Fruit fly (Drosophila melanogaster) whole organism, embryonic: ENCODE measurements around the gene glob2.
A peak's percentile ranks its signal among the peaks of the same experiment; 100 is the strongest.

Experiments used
- Abd-B ChIP-seq: fragments of 200-800 bp; sonication (Bioruptor generic); optimal IDR thresholded peaks from 2 replicates; lab custom pipeline; 2018; ENCODE audit warnings: missing biosample characterization, mild to moderate bottlenecking, missing genetic modification characterization, moderate library complexity
- Aef1 ChIP-seq: fragments of 200-800 bp; sonication (Bioruptor generic); IDR thresholded peaks from 3 replicates; pipeline ENCODE4 v1.3.6; 2022; ENCODE audit warnings: missing biosample characterization, missing genetic modification characterization
- CG10147 ChIP-seq: fragments of 200-800 bp; sonication (Bioruptor generic); optimal IDR thresholded peaks from 2 replicates; lab custom pipeline; 2019; ENCODE audit warnings: missing biosample characterization, mild to moderate bottlenecking, missing genetic modification characterization, moderate library complexity
- CG10543 ChIP-seq: fragments of 200-800 bp; sonication (Bioruptor generic); optimal IDR thresholded peaks from 3 replicates; lab custom pipeline; 2017; ENCODE audit warnings: missing biosample characterization, mild to moderate bottlenecking, missing genetic modification characterization, moderate library complexity
- CG11093 ChIP-seq: fragments of 200-800 bp; sonication (Bioruptor generic); IDR thresholded peaks from 3 replicates; pipeline ENCODE4 v1.3.6; 2022; ENCODE audit warnings: missing biosample characterization, missing genetic modification characterization
- CG11456 ChIP-seq: fragments of 200-800 bp; sonication (Bioruptor generic); IDR thresholded peaks from 3 replicates; pipeline ENCODE4 v1.3.6; 2022; ENCODE audit warnings: missing biosample characterization, missing genetic modification characterization
- CG12219 ChIP-seq: fragments of 200-800 bp; sonication (Bioruptor generic); optimal IDR thresholded peaks from 3 replicates; lab custom pipeline; 2018; ENCODE audit warnings: missing biosample characterization, mild to moderate bottlenecking, missing genetic modification characterization
- CG12391 ChIP-seq: fragments of 200-800 bp; sonication (Bioruptor generic); optimal IDR thresholded peaks from 3 replicates; lab custom pipeline; 2018; ENCODE audit warnings: missing biosample characterization, mild to moderate bottlenecking, missing genetic modification characterization, moderate library complexity
- CG12769 ChIP-seq: fragments of 200-800 bp; sonication (Bioruptor generic); optimal IDR thresholded peaks from 2 replicates; lab custom pipeline; 2019; ENCODE audit warnings: missing biosample characterization, mild to moderate bottlenecking, missing genetic modification characterization, moderate library complexity
- CG15269 ChIP-seq: fragments of 200-800 bp; sonication (Bioruptor generic); optimal IDR thresholded peaks from 2 replicates; lab custom pipeline; 2018; ENCODE audit warnings: missing biosample characterization, mild to moderate bottlenecking, missing genetic modification characterization, moderate library complexity
- CG15479 ChIP-seq: fragments of 200-800 bp; sonication (Bioruptor generic); optimal IDR thresholded peaks from 3 replicates; lab custom pipeline; 2019; ENCODE audit warnings: missing biosample characterization, mild to moderate bottlenecking, missing genetic modification characterization, moderate library complexity
- CG15514 ChIP-seq: fragments of 200-800 bp; sonication (Bioruptor generic); optimal IDR thresholded peaks from 3 replicates; lab custom pipeline; 2017; ENCODE audit warnings: missing biosample characterization, missing genetic modification characterization, mild to moderate bottlenecking, moderate library complexity, missing genetic modification reagents
- CG1647 ChIP-seq: fragments of 200-800 bp; sonication (Bioruptor generic); optimal IDR thresholded peaks from 3 replicates; lab custom pipeline; 2016; ENCODE audit warnings: missing biosample characterization, missing genetic modification characterization
- CG17912 ChIP-seq: fragments of 200-800 bp; sonication (Bioruptor generic); optimal IDR thresholded peaks from 2 replicates; lab custom pipeline; 2018; ENCODE audit warnings: missing biosample characterization, mild to moderate bottlenecking, missing genetic modification characterization
- CG30431 ChIP-seq: fragments of 200-800 bp; sonication (Bioruptor generic); optimal IDR thresholded peaks from 2 replicates; lab custom pipeline; 2017; ENCODE audit warnings: missing biosample characterization, missing genetic modification characterization
- CG3281 ChIP-seq: fragments of 200-800 bp; sonication (Bioruptor generic); optimal IDR thresholded peaks from 3 replicates; lab custom pipeline; 2017; ENCODE audit warnings: missing biosample characterization, mild to moderate bottlenecking, missing genetic modification characterization
- CG33213 ChIP-seq: fragments of 200-800 bp; sonication (Bioruptor generic); optimal IDR thresholded peaks from 3 replicates; lab custom pipeline; 2016; ENCODE audit warnings: missing biosample characterization, missing genetic modification characterization
- CG4424 ChIP-seq: fragments of 200-800 bp; sonication (Bioruptor generic); optimal IDR thresholded peaks from 3 replicates; lab custom pipeline; 2016; ENCODE audit warnings: missing biosample characterization, missing genetic modification characterization
- CG4707 ChIP-seq: fragments of 200-800 bp; sonication (Bioruptor generic); optimal IDR thresholded peaks from 2 replicates; lab custom pipeline; 2018; ENCODE audit warnings: missing biosample characterization, mild to moderate bottlenecking, missing genetic modification characterization, moderate library complexity
- CG4820 ChIP-seq: fragments of 200-800 bp; sonication (Bioruptor generic); optimal IDR thresholded peaks from 3 replicates; lab custom pipeline; 2016; ENCODE audit warnings: missing biosample characterization, missing genetic modification characterization
- CG8290 ChIP-seq, 3 experiments: fragments of 200-800 bp; sonication (Bioruptor generic); optimal IDR thresholded peaks; 2 replicates each; lab custom pipeline; 2016 to 2019; ENCODE audit warnings: missing biosample characterization in 3 of 3, missing genetic modification characterization in 3 of 3, mild to moderate bottlenecking in 2 of 3, moderate library complexity in 1 of 3
- Dbx ChIP-seq: fragments of 200-800 bp; sonication (Bioruptor generic); IDR thresholded peaks from 3 replicates; pipeline ENCODE4 v1.3.6; 2022; ENCODE audit warnings: missing biosample characterization, missing genetic modification characterization
- Fer3 ChIP-seq: fragments of 200-800 bp; sonication (Bioruptor generic); optimal IDR thresholded peaks from 2 replicates; lab custom pipeline; 2018; ENCODE audit warnings: missing biosample characterization, mild to moderate bottlenecking, missing genetic modification characterization, moderate library complexity
- Lpt ChIP-seq: fragments of >200 bp; optimal IDR thresholded peaks from 2 replicates; lab custom pipeline; 2018; ENCODE audit warnings: missing biosample characterization, missing genetic modification characterization
- Scr ChIP-seq: fragments of 200-800 bp; sonication (Bioruptor generic); IDR thresholded peaks from 2 replicates; pipeline ENCODE4 v1.3.6; 2022; ENCODE audit warnings: missing biosample characterization, missing genetic modification characterization; ENCODE audit not compliant: partially characterized antibody
- Six4 ChIP-seq: fragments of 200-800 bp; sonication (Bioruptor generic); optimal IDR thresholded peaks from 2 replicates; lab custom pipeline; 2016; ENCODE audit warnings: missing biosample characterization, missing genetic modification characterization
- Sry-β ChIP-seq: fragments of 200-800 bp; sonication (Bioruptor generic); optimal IDR thresholded peaks from 2 replicates; lab custom pipeline; 2018; ENCODE audit warnings: missing biosample characterization, mild to moderate bottlenecking, missing genetic modification characterization, moderate library complexity
- Stat92E ChIP-seq, 3 experiments: fragments of >200 bp in 2 of 3; fragments of 200-800 bp in 1 of 3; sonication (Bioruptor generic) in 1 of 3; optimal IDR thresholded peaks; 2 replicates each; lab custom pipeline; 2017 to 2019; ENCODE audit warnings: missing biosample characterization in 3 of 3, missing genetic modification characterization in 3 of 3, mild to moderate bottlenecking in 1 of 3, moderate library complexity in 1 of 3
- Taf1 ChIP-seq: fragments of 200-800 bp; sonication (Bioruptor generic); IDR thresholded peaks from 2 replicates; pipeline ENCODE4 v1.3.6; 2022; ENCODE audit warnings: missing biosample characterization, missing genetic modification characterization
- ac ChIP-seq: fragments of 200-800 bp; sonication (Bioruptor generic); optimal IDR thresholded peaks from 3 replicates; lab custom pipeline; 2017; ENCODE audit warnings: missing biosample characterization, mild to moderate bottlenecking, missing genetic modification characterization
- bab2 ChIP-seq: fragments of 200-800 bp; sonication (Bioruptor generic); optimal IDR thresholded peaks from 2 replicates; lab custom pipeline; 2016; ENCODE audit warnings: missing biosample characterization, missing genetic modification characterization
- ci ChIP-seq: fragments of 200-800 bp; sonication (Bioruptor generic); IDR thresholded peaks from 3 replicates; pipeline ENCODE4 v1.3.6; 2022; ENCODE audit warnings: missing biosample characterization, missing genetic modification characterization
- danr ChIP-seq: fragments of 200-800 bp; sonication (Bioruptor generic); IDR thresholded peaks from 2 replicates; pipeline ENCODE4 v1.3.6; 2022; ENCODE audit warnings: missing biosample characterization, missing genetic modification characterization
- disco-r ChIP-seq: fragments of 200-800 bp; sonication (Bioruptor generic); optimal IDR thresholded peaks from 2 replicates; lab custom pipeline; 2016; ENCODE audit warnings: missing biosample characterization, missing genetic modification characterization
- dmrt99B ChIP-seq: fragments of 200-800 bp; sonication (Bioruptor generic); optimal IDR thresholded peaks from 2 replicates; lab custom pipeline; 2018; ENCODE audit warnings: missing biosample characterization, mild to moderate bottlenecking, missing genetic modification characterization, moderate library complexity
- fd96Cb ChIP-seq: fragments of 200-800 bp; sonication (Bioruptor generic); optimal IDR thresholded peaks from 2 replicates; lab custom pipeline; 2018; ENCODE audit warnings: missing biosample characterization, mild to moderate bottlenecking, missing genetic modification characterization, moderate library complexity
- gro ChIP-seq: fragments of 200-800 bp; sonication (Bioruptor generic); optimal IDR thresholded peaks from 2 replicates; lab custom pipeline; 2016; ENCODE audit warnings: missing biosample characterization, missing genetic modification characterization
- ham ChIP-seq: fragments of 200-800 bp; sonication (Bioruptor generic); IDR thresholded peaks from 2 replicates; pipeline ENCODE4 v1.3.6; 2022; ENCODE audit warnings: missing biosample characterization, missing genetic modification characterization
- hbn ChIP-seq: fragments of 200-800 bp; sonication (Bioruptor generic); IDR thresholded peaks from 2 replicates; pipeline ENCODE4 v1.3.6; 2022; ENCODE audit warnings: missing biosample characterization, missing genetic modification characterization; ENCODE audit not compliant: partially characterized antibody
- klu ChIP-seq: fragments of 200-800 bp; sonication (Bioruptor generic); IDR thresholded peaks from 2 replicates; pipeline ENCODE4 v1.3.6; 2022; ENCODE audit warnings: missing biosample characterization, missing genetic modification characterization
- nau ChIP-seq: fragments of 200-800 bp; sonication (Bioruptor generic); optimal IDR thresholded peaks from 3 replicates; lab custom pipeline; 2017; ENCODE audit warnings: missing biosample characterization, mild to moderate bottlenecking, missing genetic modification characterization, missing genetic modification reagents
- peb ChIP-seq: fragments of 200-800 bp; sonication (Bioruptor generic); IDR thresholded peaks from 2 replicates; pipeline ENCODE4 v1.3.6; 2022; ENCODE audit warnings: missing biosample characterization, missing genetic modification characterization
- prd ChIP-seq, 3 experiments: fragments of >200 bp in 2 of 3; fragments of 200-800 bp in 1 of 3; sonication (Bioruptor generic) in 1 of 3; optimal IDR thresholded peaks in 2 of 3; IDR thresholded peaks in 1 of 3; 2 replicates in 2 of 3; 3 replicates in 1 of 3; pipeline versions ENCODE4 v1.3.6 to Lab custom; 2017 to 2022; ENCODE audit warnings: missing biosample characterization in 1 of 3, missing genetic modification characterization in 1 of 3
- stc ChIP-seq: fragments of 200-800 bp; sonication (Bioruptor generic); IDR thresholded peaks from 2 replicates; pipeline ENCODE4 v1.3.6; 2022; ENCODE audit warnings: missing biosample characterization, missing genetic modification characterization
- z ChIP-seq: fragments of 200-800 bp; sonication (Bioruptor generic); IDR thresholded peaks from 3 replicates; pipeline ENCODE4 v1.3.6; 2022; ENCODE audit warnings: missing biosample characterization, missing genetic modification characterization
- zen ChIP-seq: fragments of 200-800 bp; sonication (Bioruptor generic); optimal IDR thresholded peaks from 3 replicates; lab custom pipeline; 2018; ENCODE audit warnings: missing biosample characterization, mild to moderate bottlenecking, missing genetic modification characterization, moderate library complexity

The glob2 gene

DNA sequence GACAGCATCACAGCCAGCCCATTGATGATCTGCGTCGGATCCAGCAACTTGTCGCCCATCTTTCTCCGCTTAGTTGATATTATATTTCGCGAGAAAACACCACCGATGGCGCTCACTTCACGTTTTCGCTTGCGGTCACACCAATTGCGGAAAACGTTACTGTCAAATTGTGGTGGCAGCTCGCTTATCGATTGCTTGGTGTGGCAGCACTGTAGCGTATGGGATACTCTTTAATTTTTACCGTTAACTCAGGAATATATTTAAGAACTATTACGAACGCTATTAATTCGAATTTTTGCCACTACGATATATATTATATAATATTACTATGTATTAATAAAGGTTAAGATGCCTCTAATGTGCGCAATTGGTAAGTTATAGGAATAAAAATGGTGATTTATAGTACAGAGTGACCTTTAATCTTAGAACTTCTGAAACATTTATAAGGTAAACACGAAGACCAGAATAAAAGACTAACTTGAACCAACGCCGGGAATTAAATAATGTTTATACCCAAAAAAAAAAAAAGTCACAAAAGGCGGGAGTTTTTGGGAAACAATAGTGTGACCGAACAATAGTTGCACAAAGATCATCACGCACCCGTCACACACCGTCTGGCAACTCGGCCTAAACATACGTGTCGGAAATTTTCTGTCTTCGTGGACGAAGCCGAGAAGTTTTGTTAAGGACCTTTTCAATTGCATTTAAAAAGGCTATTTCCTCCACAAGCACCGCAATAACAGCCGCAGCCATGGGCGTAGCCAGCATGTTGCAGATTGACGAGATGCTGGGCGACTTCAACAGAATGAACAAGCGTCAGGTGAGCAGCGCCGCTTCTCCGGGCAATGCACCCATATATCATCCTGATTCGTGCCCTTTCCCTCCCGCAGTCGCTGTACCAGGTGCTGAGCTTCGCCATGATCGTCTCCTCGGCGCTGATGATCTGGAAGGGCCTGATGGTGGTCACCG is 48.8 kb upstream of the glob2 start, which contains the start of the genes CG1307 and twr (continued):
- TF ChIP-seq Six4 (GFP tag; lab: Kevin White, UChicago) = no peak
- TF ChIP-seq zen (tag; lab: Kevin White, UChicago) = peak; percentile 6
- no peak for TF ChIP-seq hbn
- TF ChIP-seq prd (optimal IDR thresholded peaks at IDR 0.05; lab: Kevin White, UChicago) = no peak
- peak; percentile 26; the same call in 1 of the 3 replicates for TF ChIP-seq prd (GFP tag; IDR thresholded peaks at IDR 0.05; lab: Robert Waterston, UW)
- TF ChIP-seq Stat92E (GFP tag; optimal IDR thresholded peaks at IDR 0.05; lab: Kevin White, UChicago) = no peak
- TF ChIP-seq stc (GFP tag; lab: Robert Waterston, UW) = no peak; the same call in 1 of the 2 replicates
- no peak for TF ChIP-seq disco-r (GFP tag; lab: Kevin White, UChicago)
- peak; percentile 73 for TF ChIP-seq CG10543 (GFP tag; lab: Kevin White, UChicago)
- no peak for TF ChIP-seq CG12219 (GFP tag; lab: Kevin White, UChicago)
- no peak for TF ChIP-seq Fer3 (tag; lab: Kevin White, UChicago)
- peak; percentile 65 for TF ChIP-seq CG15514 (GFP tag; lab: Kevin White, UChicago)
- TF ChIP-seq CG12769 (tag; lab: Kevin White, UChicago) = no peak
- TF ChIP-seq CG11456 (GFP tag; lab: Robert Waterston, UW) = peak; percentile 60; the same call in 1 of the 3 replicates
- no peak for TF ChIP-seq ham (GFP tag; lab: Robert Waterston, UW)
- no peak for TF ChIP-seq CG4707 (GFP tag; lab: Kevin White, UChicago)
- no peak for TF ChIP-seq gro (GFP tag; lab: Kevin White, UChicago)
- TF ChIP-seq CG33213 (GFP tag; lab: Kevin White, UChicago) = peak; percentile 9
- TF ChIP-seq Aef1 (GFP tag; lab: Robert Waterston, UW) = peak; percentile 24; the same call in 1 of the 3 replicates
- TF ChIP-seq CG15269 (tag; lab: Kevin White, UChicago) = no peak
- TF ChIP-seq CG4820 (GFP tag; lab: Kevin White, UChicago) = no peak
- no peak for TF ChIP-seq CG30431
- peak; percentile 71; the same call in 1 of the 3 replicates for TF ChIP-seq ci (GFP tag; lab: Robert Waterston, UW)
- no peak for TF ChIP-seq peb
- 0 out of 3 replicates have a peak, but pooled peaks have one; percentile 43 for TF ChIP-seq Dbx (GFP tag; lab: Robert Waterston, UW)
- peak; percentile 38 for TF ChIP-seq CG12391
- no peak for TF ChIP-seq z (GFP tag; lab: Robert Waterston, UW)
- TF ChIP-seq CG1647 (GFP tag; lab: Kevin White, UChicago) = no peak
- TF ChIP-seq Taf1 (GFP tag; lab: Robert Waterston, UW) = no peak
- no peak for TF ChIP-seq CG4424
- no peak for TF ChIP-seq Abd-B (GFP tag; lab: Kevin White, UChicago)
- TF ChIP-seq bab2 (GFP tag; lab: Kevin White, UChicago) = peak; percentile 11
- no peak for TF ChIP-seq klu (GFP tag; lab: Robert Waterston, UW)
- no peak for TF ChIP-seq Sry-β (GFP tag; lab: Kevin White, UChicago)
- TF ChIP-seq CG10147 (GFP tag; lab: Kevin White, UChicago) = no peak
- TF ChIP-seq Scr (GFP tag; lab: Robert Waterston, UW) = no peak
- TF ChIP-seq fd96Cb (tag; lab: Kevin White, UChicago) = peak; percentile 20
- no peak for TF ChIP-seq ac (GFP tag; lab: Kevin White, UChicago)
- TF ChIP-seq dmrt99B (tag; lab: Kevin White, UChicago) = no peak
- peak; percentile 15 for TF ChIP-seq CG17912
- 0 out of 3 replicates have a peak, but pooled peaks have one; percentile 26 for TF ChIP-seq CG11093 (GFP tag; lab: Robert Waterston, UW)
- TF ChIP-seq CG15479 (GFP tag; lab: Kevin White, UChicago) = no peak
- TF ChIP-seq CG8290 (GFP tag; optimal IDR thresholded peaks at IDR 0.05; lab: Kevin White, UChicago) = peak; percentile 15
- TF ChIP-seq CG8290 (tag; optimal IDR thresholded peaks at IDR 0.05; lab: Kevin White, UChicago) = no peak
- no peak for TF ChIP-seq nau (GFP tag; lab: Kevin White, UChicago)
- no peak for TF ChIP-seq danr
- no peak for TF ChIP-seq Lpt
- TF ChIP-seq CG3281 = no peak
